Fruit fly (Drosophila melanogaster) whole organism, pupa: ENCODE data around the gene CG15399.

Experiments
- CG15710 ChIP-seq: fragments of 200-800 bp; sonication (Bioruptor generic); optimal IDR thresholded peaks from 2 replicates; lab custom pipeline; 2018; ENCODE audit warnings: missing biosample characterization, mild to moderate bottlenecking, missing genetic modification characterization, moderate library complexity
- CG17806 ChIP-seq: fragments of 200-800 bp; sonication (Bioruptor generic); optimal IDR thresholded peaks from 2 replicates; lab custom pipeline; 2018; ENCODE audit warnings: missing biosample characterization, mild to moderate bottlenecking, missing genetic modification characterization, moderate library complexity
- CG8159 ChIP-seq: fragments of 200-800 bp; sonication (Bioruptor generic); optimal IDR thresholded peaks from 3 replicates; lab custom pipeline; 2018; ENCODE audit warnings: missing biosample characterization, mild to moderate bottlenecking, missing genetic modification characterization, moderate library complexity
- EcR ChIP-seq: fragments of 200-800 bp; sonication (Bioruptor generic); optimal IDR thresholded peaks from 3 replicates; lab custom pipeline; 2019; ENCODE audit warnings: missing biosample characterization, missing genetic modification characterization, mild to moderate bottlenecking, moderate library complexity, missing genetic modification reagents
- Snoo ChIP-seq: fragments of 200-800 bp; sonication (Bioruptor generic); optimal IDR thresholded peaks from 3 replicates; lab custom pipeline; 2017; ENCODE audit warnings: missing biosample characterization, mild to moderate bottlenecking, missing genetic modification characterization, inconsistent platforms
- rn ChIP-seq: fragments of 200-800 bp; sonication (Bioruptor generic); IDR thresholded peaks from 2 replicates; pipeline ENCODE4 v1.3.6; 2022; ENCODE audit warnings: missing biosample characterization, missing genetic modification characterization

DNA sequence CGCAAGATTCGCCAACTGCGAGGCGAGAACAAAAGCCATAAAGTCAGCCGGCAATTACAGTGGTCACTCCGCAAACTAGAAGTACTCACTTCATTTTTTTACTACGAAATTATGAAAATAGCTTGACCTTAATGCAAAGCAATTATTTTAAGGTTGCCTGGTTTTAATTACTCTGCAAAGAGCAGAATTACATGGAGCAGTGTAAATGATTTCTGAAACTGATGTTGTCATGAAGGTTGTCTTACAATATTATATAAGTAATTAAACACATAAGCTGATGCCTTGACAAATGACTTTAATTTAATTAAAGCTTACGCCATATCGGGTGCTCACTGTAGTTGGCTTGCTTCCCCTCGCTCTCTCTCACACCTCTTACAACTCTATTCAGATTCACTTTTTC is 37.4 kb downstream of the CG15399 start:
- no peak for TF ChIP-seq EcR (GFP tag; lab: Kevin White, UChicago)
- peak; percentile 45 for TF ChIP-seq Snoo (tag; lab: Kevin White, UChicago)
- peak; percentile 90 for TF ChIP-seq CG15710
- TF ChIP-seq CG17806 (tag; lab: Kevin White, UChicago): peak; percentile 86
- TF ChIP-seq CG8159 (tag; lab: Kevin White, UChicago): peak; percentile 93
- peak; percentile 48; the same call in 1 of the 2 replicates for TF ChIP-seq rn
